Worm (Caenorhabditis elegans) whole organism, mixed stage, embryonic: ENCODE data around the gene Y70C5B.2.

Experiments
- hlh-1 ChIP-seq: fragments of 150-350 bp; optimal IDR thresholded peaks from 2 replicates; lab custom pipeline; 2014; ENCODE audit warnings: missing biosample characterization, missing genetic modification reagents, missing genetic modification characterization
- lsy-2 ChIP-seq: fragments of 150-350 bp; optimal IDR thresholded peaks from 2 replicates; lab custom pipeline; 2014; ENCODE audit warnings: missing biosample characterization, missing genetic modification characterization
- mep-1 ChIP-seq: fragments of 150-350 bp; optimal IDR thresholded peaks from 2 replicates; lab custom pipeline; 2017; ENCODE audit warnings: missing biosample characterization, missing genetic modification reagents, missing genetic modification characterization, inconsistent platforms
- nhr-12 ChIP-seq: fragments of 150-350 bp; optimal IDR thresholded peaks from 2 replicates; lab custom pipeline; 2014; ENCODE audit warnings: missing biosample characterization, missing genetic modification characterization
- nhr-2 ChIP-seq: fragments of 150-350 bp; optimal IDR thresholded peaks from 2 replicates; lab custom pipeline; 2014; ENCODE audit warnings: missing biosample characterization, missing genetic modification characterization
- nhr-237 ChIP-seq: fragments of 150-350 bp; optimal IDR thresholded peaks from 2 replicates; lab custom pipeline; 2014; ENCODE audit warnings: missing biosample characterization, missing genetic modification characterization
- nhr-76 ChIP-seq: sonication (generic microtip); optimal IDR thresholded peaks from 2 replicates; lab custom pipeline; 2017; ENCODE audit warnings: missing biosample characterization, missing genetic modification characterization
- unc-39 ChIP-seq: fragments of 150-350 bp; optimal IDR thresholded peaks from 2 replicates; lab custom pipeline; 2014; ENCODE audit warnings: missing biosample characterization, missing genetic modification characterization
- unc-62 ChIP-seq: fragments of 150-350 bp; optimal IDR thresholded peaks from 2 replicates; lab custom pipeline; 2014; ENCODE audit warnings: missing biosample characterization, missing genetic modification reagents, missing genetic modification characterization
- ztf-11 ChIP-seq: fragments of 150-350 bp; optimal IDR thresholded peaks from 2 replicates; lab custom pipeline; 2014; ENCODE audit warnings: missing biosample characterization, missing genetic modification characterization

DNA sequence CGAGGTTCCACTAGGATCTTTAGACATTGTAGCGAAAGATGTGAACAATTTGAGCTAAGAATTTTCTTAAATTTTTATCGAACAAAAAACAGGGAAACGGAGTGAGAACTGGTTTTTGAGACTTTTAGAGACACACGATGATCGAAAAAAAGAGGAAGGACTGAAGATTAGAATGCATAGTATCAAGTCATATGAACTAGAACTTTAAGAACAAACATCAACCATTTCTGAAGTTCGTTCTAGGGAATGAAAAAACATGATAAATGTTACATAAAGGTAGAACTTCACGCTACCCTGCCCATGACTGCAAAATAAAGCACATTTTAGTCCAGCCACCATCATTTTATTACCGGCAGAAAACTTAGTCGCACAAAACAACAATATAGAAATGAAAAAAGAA is 14.3 kb downstream of the Y70C5B.2 start, which contains the start of gene W06G6.9:
- TF ChIP-seq nhr-12 (tag; lab: Kevin White, UChicago) (no peak), unc-39 (no peak), mep-1 (tag; lab: Kevin White, UChicago) (no peak), nhr-76 (tag; lab: Kevin White, UChicago) (no peak), lsy-2 (no peak), ztf-11 (tag; lab: Kevin White, UChicago) (no peak), hlh-1 (tag; lab: Kevin White, UChicago) (no peak), nhr-237 (tag; lab: Kevin White, UChicago) (no peak), unc-62 (GFP tag; lab: Kevin White, UChicago) (no peak), nhr-2 (tag; lab: Kevin White, UChicago) (no peak)
